Worm (Caenorhabditis elegans) whole organism, L4/young adult: ENCODE measurements around the gene fbxb-107.

Experiments used
- W03F9.2 ChIP-seq: fragments of 150-350 bp; optimal IDR thresholded peaks from 2 replicates; lab custom pipeline; 2014; ENCODE audit warnings: missing biosample characterization, missing genetic modification characterization
- him-1 ChIP-seq: sonication (generic microtip); optimal IDR thresholded peaks from 2 replicates; lab custom pipeline; 2016; ENCODE audit warnings: missing genotype, missing genetic modification reagents, missing genetic modification characterization, missing compliant biosample characterization

ce11 chrII:2735192-2735591 is 23.4 kb upstream of the fbxb-107 start, which contains the start of gene wdr-31:
- no peak for TF ChIP-seq him-1 (tag; lab: Kevin White, UChicago)
- no peak for TF ChIP-seq W03F9.2 (tag; lab: Kevin White, UChicago)
